Worm (Caenorhabditis elegans) whole organism, L4/young adult: Measurements from ENCODE around the gene lgc-10.

Experiments used
- W03F9.2 ChIP-seq: fragments of 150-350 bp; optimal IDR thresholded peaks from 2 replicates; lab custom pipeline; 2014; ENCODE audit warnings: missing biosample characterization, missing genetic modification characterization
- dao-5 ChIP-seq: sonication (generic microtip); optimal IDR thresholded peaks from 2 replicates; lab custom pipeline; 2016; ENCODE audit warnings: missing genotype, missing genetic modification characterization, moderate library complexity, missing compliant biosample characterization
- him-1 ChIP-seq: sonication (generic microtip); optimal IDR thresholded peaks from 2 replicates; lab custom pipeline; 2016; ENCODE audit warnings: missing genotype, missing genetic modification reagents, missing genetic modification characterization, missing compliant biosample characterization

lgc-10 gene

DNA sequence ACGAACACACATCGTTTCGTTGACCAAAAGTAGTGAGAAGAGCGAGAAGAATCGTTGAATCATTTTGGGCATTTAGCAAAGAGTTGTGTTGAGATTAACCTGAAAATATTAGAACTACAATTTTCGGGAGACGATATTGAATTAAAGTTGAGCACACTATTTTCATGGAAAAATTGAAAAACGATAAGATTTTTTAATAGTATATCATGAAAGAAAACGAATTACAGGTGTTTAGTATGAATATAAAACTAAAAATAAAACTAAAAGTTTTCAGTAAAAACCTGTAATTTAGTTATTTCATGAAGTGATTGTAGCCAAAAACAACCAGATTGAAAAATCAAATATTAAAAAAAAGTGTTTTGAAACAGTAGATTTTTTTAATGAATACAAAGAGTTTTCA lies at the start of gene lgc-10:
Gene lgc-10, minus strand, starts transcription at position 101 of the 400 bp plus-strand sequence.
- TF ChIP-seq W03F9.2 (no peak), him-1 (tag; lab: Kevin White, UChicago) (no peak), dao-5 (tag; lab: Kevin White, UChicago) (no peak)

DNA sequence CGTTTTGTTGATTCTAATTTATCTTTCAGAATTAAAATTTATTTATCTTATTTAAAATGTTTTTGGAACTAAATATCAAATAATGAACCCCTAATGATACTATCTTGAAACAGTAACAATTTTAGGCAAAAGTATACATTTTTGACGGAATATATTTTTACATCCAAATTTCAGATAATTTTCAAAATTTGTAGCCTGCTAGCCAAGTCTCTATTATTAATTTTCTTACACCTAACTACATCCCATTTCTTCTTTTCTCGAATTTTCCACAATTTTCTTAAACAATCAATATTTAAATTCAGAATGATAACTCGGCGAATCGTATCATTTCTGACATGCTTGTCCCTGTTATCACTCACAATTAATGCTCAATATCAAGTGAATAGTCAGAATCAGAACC lies 49.1 kb upstream of the lgc-10 start, which contains the start of gene pqn-89:
Gene pqn-89, plus strand, starts transcription at position 301 of the 400 bp plus-strand sequence.
- TF ChIP-seq him-1 (tag; lab: Kevin White, UChicago) (no peak), dao-5 (tag; lab: Kevin White, UChicago) (no peak), W03F9.2 (no peak)

ce11 chrIV:6502725-6503124 lies 45.4 kb upstream of the lgc-10 start:
- no peak for TF ChIP-seq W03F9.2
- TF ChIP-seq him-1 (tag; lab: Kevin White, UChicago), result no peak
- no peak for TF ChIP-seq dao-5 (tag; lab: Kevin White, UChicago)

DNA sequence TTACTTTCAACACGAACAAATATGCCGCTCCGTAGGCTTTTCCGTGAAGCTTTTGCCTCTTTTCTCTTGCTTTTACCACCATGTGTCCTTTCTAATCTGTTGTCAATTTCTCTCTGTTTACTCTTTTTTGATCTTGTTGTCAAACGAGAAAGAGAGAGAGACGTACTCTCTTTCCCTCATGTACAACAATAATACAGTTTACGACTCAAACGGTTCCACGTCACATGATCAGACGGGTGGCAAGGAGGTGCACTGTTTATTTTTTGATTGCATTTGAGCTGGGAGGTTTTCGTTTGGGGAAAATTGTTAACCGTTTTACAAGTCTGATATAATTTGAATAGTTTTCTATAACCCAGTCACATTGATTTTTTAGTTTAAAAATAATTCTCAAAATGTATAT lies 43.5 kb upstream of the lgc-10 start:
- TF ChIP-seq dao-5 (tag; lab: Kevin White, UChicago), result no peak
- TF ChIP-seq him-1 (tag; lab: Kevin White, UChicago), result no peak
- TF ChIP-seq W03F9.2, result no peak

DNA sequence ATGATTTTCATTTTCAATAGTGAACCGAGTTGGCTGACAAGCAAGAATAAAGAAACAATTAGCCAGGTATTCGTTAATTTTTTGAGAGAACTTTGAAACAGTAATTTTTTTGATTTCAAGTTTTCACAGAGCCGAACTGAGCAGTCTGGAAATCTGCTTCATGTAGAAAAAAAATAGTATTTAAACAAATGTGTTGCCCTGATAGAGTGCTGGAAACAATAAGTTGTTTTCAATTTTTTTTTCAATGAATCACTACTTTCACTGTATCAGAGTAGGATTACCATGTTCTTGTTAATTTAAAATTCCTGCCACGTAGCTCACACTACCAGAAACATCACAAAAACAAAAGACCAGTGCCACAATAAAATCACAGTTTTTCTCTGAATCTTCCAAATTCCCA lies 43.1 kb upstream of the lgc-10 start:
- no peak for TF ChIP-seq him-1 (tag; lab: Kevin White, UChicago)

- TF ChIP-seq dao-5 (tag; lab: Kevin White, UChicago), result no peak
- TF ChIP-seq W03F9.2, result no peak
- no peak for TF ChIP-seq him-1 (tag; lab: Kevin White, UChicago)
Measured at ce11 chrIV:6496103-6496502, 38.7 kb upstream of the lgc-10 start.

DNA sequence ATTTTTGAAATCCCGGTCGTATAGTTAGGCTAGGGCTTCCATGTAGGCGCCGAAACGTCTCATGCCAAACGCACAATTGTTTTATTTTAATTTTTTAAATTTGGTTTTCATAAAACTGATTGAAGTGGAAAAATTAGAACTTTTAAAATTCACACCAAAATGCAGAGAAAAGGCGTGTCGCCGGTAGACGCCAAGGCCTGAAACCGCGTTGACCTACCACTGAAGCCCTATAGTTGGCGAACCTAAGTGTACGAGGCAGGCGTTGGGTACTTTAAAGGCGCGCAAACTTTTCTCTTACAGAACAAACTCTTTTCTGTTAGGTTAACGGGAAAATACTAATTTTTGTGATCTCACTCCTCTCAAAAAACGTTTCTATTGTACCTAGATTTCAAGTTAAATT lies 35.9 kb upstream of the lgc-10 start, which contains the start of gene Y73B6BL.44:
Gene Y73B6BL.44, plus strand, starts transcription at position 301 of the 400 bp plus-strand sequence.
- TF ChIP-seq dao-5 (tag; lab: Kevin White, UChicago) (no peak), him-1 (tag; lab: Kevin White, UChicago) (no peak), W03F9.2 (no peak)

- no peak for TF ChIP-seq W03F9.2
- TF ChIP-seq him-1 (tag; lab: Kevin White, UChicago), result no peak
- TF ChIP-seq dao-5 (tag; lab: Kevin White, UChicago), result no peak
Measured at ce11 chrIV:6491915-6492314, 34.5 kb upstream of the lgc-10 start.

- TF ChIP-seq dao-5 (tag; lab: Kevin White, UChicago), result no peak
- TF ChIP-seq him-1 (tag; lab: Kevin White, UChicago), result no peak
- TF ChIP-seq W03F9.2, result no peak
Measured at ce11 chrIV:6487047-6487446, 29.7 kb upstream of the lgc-10 start, which contains the start of gene Y73B6BL.37. Gene Y73B6BL.37 (plus strand): TSS chrIV:6487347.

ce11 chrIV:6480978-6481377 lies 23.6 kb upstream of the lgc-10 start:
- peak; percentile 62 for TF ChIP-seq W03F9.2
- peak; percentile 61 for TF ChIP-seq dao-5 (tag; lab: Kevin White, UChicago)
- TF ChIP-seq him-1 (tag; lab: Kevin White, UChicago), result no peak

- TF ChIP-seq him-1 (tag; lab: Kevin White, UChicago) (no peak), dao-5 (tag; lab: Kevin White, UChicago) (no peak), W03F9.2 (no peak)
Measured at ce11 chrIV:6480221-6480620, 22.8 kb upstream of the lgc-10 start, which contains the start of gene tyr-6. Gene tyr-6 (plus strand): TSS chrIV:6480521.

DNA sequence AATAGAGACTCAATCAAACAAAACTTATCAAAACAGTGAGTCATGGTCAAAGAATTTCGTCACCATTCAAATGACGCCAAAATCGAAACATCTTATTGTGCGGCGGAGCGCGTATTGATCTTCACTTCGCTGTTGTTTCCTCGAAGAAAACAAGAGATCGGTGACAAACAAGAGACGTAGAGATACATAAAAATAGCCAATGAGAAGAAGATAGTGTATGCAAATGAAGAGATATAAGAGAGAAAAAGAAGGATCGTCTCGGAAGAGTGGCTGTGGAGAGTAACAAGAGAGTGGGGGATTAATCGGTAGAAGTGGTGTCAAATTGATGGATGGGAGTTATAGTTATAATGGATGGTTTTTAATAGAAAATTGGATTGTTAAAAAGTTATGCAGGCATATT lies 17.4 kb upstream of the lgc-10 start:
- TF ChIP-seq him-1 (tag; lab: Kevin White, UChicago) (no peak), dao-5 (tag; lab: Kevin White, UChicago) (no peak), W03F9.2 (no peak)

DNA sequence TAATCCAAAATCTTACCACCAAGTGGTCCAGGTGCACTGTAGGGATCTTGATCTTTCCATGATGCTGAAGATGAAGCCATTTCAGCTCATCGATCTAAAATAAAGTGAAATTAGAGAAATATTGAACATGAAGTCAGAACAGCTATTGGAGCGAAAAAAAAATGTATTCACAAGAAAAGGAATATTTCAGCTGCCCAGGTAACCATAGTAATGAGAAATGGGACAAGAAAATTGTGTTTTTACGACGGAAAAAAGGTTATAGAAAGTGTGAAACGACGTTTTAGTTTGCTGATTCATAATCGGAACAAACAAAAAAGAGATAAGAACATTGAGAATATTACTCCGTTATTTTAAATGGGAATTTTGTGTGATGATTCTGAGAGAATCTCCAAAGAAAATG lies 15.8 kb upstream of the lgc-10 start, which contains the start of gene Y73B6BL.27:
Gene Y73B6BL.27, minus strand, starts transcription at position 101 of the 400 bp plus-strand sequence.
- no peak for TF ChIP-seq W03F9.2
- no peak for TF ChIP-seq him-1 (tag; lab: Kevin White, UChicago)
- TF ChIP-seq dao-5 (tag; lab: Kevin White, UChicago), result no peak

DNA sequence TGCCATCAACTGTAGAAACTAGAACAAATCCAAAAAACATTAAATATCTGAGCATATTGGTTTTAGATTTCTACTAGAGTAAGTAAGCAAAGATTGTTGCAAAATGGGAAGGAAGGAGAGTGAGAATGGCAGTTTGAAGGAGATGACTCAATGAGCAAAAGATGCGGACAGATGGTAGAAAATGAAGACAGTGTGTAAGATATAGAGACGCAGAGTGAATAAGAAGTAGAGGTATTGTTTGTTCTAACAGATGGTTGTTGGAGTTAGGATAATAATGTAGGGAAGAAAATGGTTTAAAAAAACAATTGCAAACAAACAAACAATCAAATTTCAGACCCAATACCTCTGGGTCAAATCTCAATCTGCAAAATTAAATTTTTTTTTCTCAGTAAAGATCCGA lies 13.8 kb upstream of the lgc-10 start, which contains the start of gene tmed-13:
Gene tmed-13, minus strand, starts transcription at position 169 of the 400 bp plus-strand sequence.
- no peak for TF ChIP-seq W03F9.2
- no peak for TF ChIP-seq dao-5 (tag; lab: Kevin White, UChicago)
- TF ChIP-seq him-1 (tag; lab: Kevin White, UChicago), result no peak

ce11 chrIV:6464005-6464404 lies 6.6 kb upstream of the lgc-10 start, which contains the start of gene acr-25:
Gene acr-25 (plus strand): TSS chrIV:6464305.
- TF ChIP-seq W03F9.2 (no peak), him-1 (tag; lab: Kevin White, UChicago) (no peak)
